Worm (Caenorhabditis elegans): ENCODE data around the gene col-8.

Gene col-8

DNA sequence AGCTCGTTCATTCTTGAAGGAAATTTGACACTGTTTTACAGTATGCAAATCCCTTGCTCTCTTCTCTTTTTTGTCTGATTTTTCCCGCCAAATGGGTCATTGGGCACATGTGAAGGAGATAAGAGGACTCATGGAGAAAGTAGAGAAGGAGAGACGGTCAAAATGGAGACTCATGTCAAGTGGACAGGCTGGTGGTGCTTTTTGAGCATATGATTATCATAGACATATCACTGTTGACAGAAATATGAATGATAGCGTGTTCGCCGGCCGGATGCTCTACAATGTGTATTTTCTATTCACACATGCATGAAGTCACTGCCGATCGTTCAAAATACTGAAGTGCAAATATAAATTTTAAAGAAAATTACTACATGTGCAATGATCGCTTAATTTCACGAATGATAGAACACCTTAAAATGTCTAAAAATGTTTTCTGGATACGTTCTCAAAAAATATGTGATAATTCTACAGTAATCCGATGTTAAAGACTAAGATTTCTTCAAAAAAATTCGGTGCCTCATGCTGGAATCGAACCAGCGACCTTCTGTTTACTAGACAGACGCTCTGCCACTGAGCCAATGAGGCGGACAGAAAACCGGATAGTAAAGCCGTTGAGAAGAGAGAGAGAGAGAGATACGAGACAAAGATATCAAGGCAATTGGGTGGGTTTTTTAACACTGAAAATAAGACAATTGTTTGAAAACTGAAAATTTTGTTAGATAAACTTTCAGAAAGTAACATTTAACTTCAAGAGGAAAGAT is 9.8 kb upstream of the col-8 start (continued):
- no peak for TF ChIP-seq hpl-2 (GFP tag; optimal IDR thresholded peaks at IDR 0.05)
- peak; percentile 49 for TF ChIP-seq rnt-1 (tag; optimal IDR thresholded peaks at IDR 0.05)
- no peak for TF ChIP-seq hlh-17 (GFP tag; optimal IDR thresholded peaks at IDR 0.05; ENCODE audit: borderline replicate concordance)
- no peak for TF ChIP-seq jun-1 (tag; optimal IDR thresholded peaks at IDR 0.05)
- TF ChIP-seq ceh-82 (tag; optimal IDR thresholded peaks at IDR 0.05), result peak; percentile 3 to 21 (median 5)
- no peak for TF ChIP-seq C34B4.2 (tag; optimal IDR thresholded peaks at IDR 0.05)
- peak; percentile 15 for TF ChIP-seq pax-3 (tag; optimal IDR thresholded peaks at IDR 0.05)
- TF ChIP-seq nhr-19 (GFP tag; conservative IDR thresholded peaks at IDR 0.05), result peak; percentile 59
- no peak for TF ChIP-seq nhr-77 (tag; optimal IDR thresholded peaks at IDR 0.05)
- TF ChIP-seq nhr-85 (tag), result no peak
- no peak for TF ChIP-seq zip-4 (GFP tag; optimal IDR thresholded peaks at IDR 0.05)
- no peak for TF ChIP-seq aly-2 (tag; optimal IDR thresholded peaks at IDR 0.05)
- TF ChIP-seq lir-3 (tag; optimal IDR thresholded peaks at IDR 0.05; ENCODE audit: poor library complexity), result no peak
- TF ChIP-seq nhr-90 (tag; optimal IDR thresholded peaks at IDR 0.05; ENCODE audit: poor library complexity), result peak; percentile 31
- peak; percentile 30 to 57 for TF ChIP-seq lin-35 (GFP tag; optimal IDR thresholded peaks at IDR 0.05)
- no peak for TF ChIP-seq zag-1 (tag; optimal IDR thresholded peaks at IDR 0.05)
- TF ChIP-seq xbp-1 (tag; optimal IDR thresholded peaks at IDR 0.05), result peak; percentile 16
- TF ChIP-seq hlh-4 (tag; optimal IDR thresholded peaks at IDR 0.05), result no peak
- peak; percentile 41 for TF ChIP-seq swsn-7 (tag; optimal IDR thresholded peaks at IDR 0.05)
- peak; percentile 15 for TF ChIP-seq skn-1 (tag; optimal IDR thresholded peaks at IDR 0.05)
- TF ChIP-seq C04F5.9 (tag; optimal IDR thresholded peaks at IDR 0.05), result no peak
- TF ChIP-seq mep-1 (tag; optimal IDR thresholded peaks at IDR 0.05), result peak; percentile 41
- no peak for TF ChIP-seq vab-15 (tag; optimal IDR thresholded peaks at IDR 0.05)
- TF ChIP-seq alr-1 (tag; optimal IDR thresholded peaks at IDR 0.05; ENCODE audit: borderline replicate concordance), result no peak
- no peak for TF ChIP-seq unc-30 (tag; optimal IDR thresholded peaks at IDR 0.05)
- TF ChIP-seq snu-23 (GFP tag; optimal IDR thresholded peaks at IDR 0.05), result peak; percentile 65
- TF ChIP-seq elt-3 (tag; optimal IDR thresholded peaks at IDR 0.05), result peak in 1 of 6 experiments; percentile 1
- TF ChIP-seq lin-15B (tag; optimal IDR thresholded peaks at IDR 0.05), result no peak
- TF ChIP-seq ceh-63 (GFP tag; optimal IDR thresholded peaks at IDR 0.05), result no peak
- peak; percentile 53 for TF ChIP-seq nhr-47 (tag; optimal IDR thresholded peaks at IDR 0.05)
- no peak for TF ChIP-seq fos-1 (tag; optimal IDR thresholded peaks at IDR 0.05)
- TF ChIP-seq snpc-4 (tag; optimal IDR thresholded peaks at IDR 0.05), result peak; percentile 85
- no peak for TF ChIP-seq pag-3 (tag; optimal IDR thresholded peaks at IDR 0.05; ENCODE audit: borderline replicate concordance, insufficient read depth)
- TF ChIP-seq Y116A8C.19 (tag; optimal IDR thresholded peaks at IDR 0.05; ENCODE audit: borderline replicate concordance), result no peak
- TF ChIP-seq pqm-1 (tag; optimal IDR thresholded peaks at IDR 0.05), result no peak
- peak; percentile 51 for TF ChIP-seq fkh-8 (tag; optimal IDR thresholded peaks at IDR 0.05)
- TF ChIP-seq tbx-2 (tag; optimal IDR thresholded peaks at IDR 0.05), result no peak
- peak in 1 of 2 experiments; percentile 25 for TF ChIP-seq mdl-1 (tag; optimal IDR thresholded peaks at IDR 0.05)
- TF ChIP-seq nhr-11 (tag; optimal IDR thresholded peaks at IDR 0.05), result no peak
- TF ChIP-seq ceh-90 (tag; optimal IDR thresholded peaks at IDR 0.05), result no peak
- no peak for TF ChIP-seq efl-3 (GFP tag; optimal IDR thresholded peaks at IDR 0.05)
- TF ChIP-seq ces-1 (GFP tag; optimal IDR thresholded peaks at IDR 0.05), result no peak
- no peak for TF ChIP-seq egl-27 (tag; optimal IDR thresholded peaks at IDR 0.05)
- no peak for TF ChIP-seq blmp-1 (tag; optimal IDR thresholded peaks at IDR 0.05)
- TF ChIP-seq nhr-12 (tag; optimal IDR thresholded peaks at IDR 0.05), result no peak
- peak; percentile 31 to 53 for TF ChIP-seq efl-1 (optimal IDR thresholded peaks at IDR 0.05)
- TF ChIP-seq efl-1 (GFP tag; optimal IDR thresholded peaks at IDR 0.05 in 1 of 2), result peak; percentile 8 to 90
- TF ChIP-seq isw-1 (GFP tag; IDR thresholded peaks at IDR 0.05), result no peak
- no peak for TF ChIP-seq sox-4 (tag; optimal IDR thresholded peaks at IDR 0.05)
- TF ChIP-seq nhr-28 (tag; optimal IDR thresholded peaks at IDR 0.05), result no peak
- peak; percentile 66 for TF ChIP-seq dsc-1 (tag; optimal IDR thresholded peaks at IDR 0.05)
- peak; percentile 60 to 63 for TF ChIP-seq lsy-2 (tag; optimal IDR thresholded peaks at IDR 0.05)

Measured in whole organism, L1 larva.